Worm (Caenorhabditis elegans) whole organism, late embryonic: ENCODE results near the gene dgk-1.

ENCODE experiments used
- C08G9.2 ChIP-seq: sonication (generic microtip); optimal IDR thresholded peaks from 2 replicates; lab custom pipeline; 2016; ENCODE audit warnings: mild to moderate bottlenecking, missing genetic modification characterization, moderate library complexity, missing compliant biosample characterization
- C38D4.7 ChIP-seq: fragments of 200-800 bp; sonication (Bioruptor generic); optimal IDR thresholded peaks from 2 replicates; lab custom pipeline; 2018; ENCODE audit warnings: mild to moderate bottlenecking, missing genetic modification characterization, moderate library complexity, missing compliant biosample characterization
- K02D7.2 ChIP-seq: sonication (generic microtip); optimal IDR thresholded peaks from 2 replicates; lab custom pipeline; 2017; ENCODE audit warnings: mild to moderate bottlenecking, missing genetic modification characterization, missing compliant biosample characterization
- K09A11.1 ChIP-seq: sonication (generic microtip); optimal IDR thresholded peaks from 2 replicates; lab custom pipeline; 2017; ENCODE audit warnings: antibody characterized with exemption, mild to moderate bottlenecking, missing genetic modification characterization, missing compliant biosample characterization; ENCODE audit not compliant: insufficient read depth
- T23F11.4 ChIP-seq: fragments of 200-800 bp; sonication (Bioruptor generic); optimal IDR thresholded peaks from 2 replicates; lab custom pipeline; 2018; ENCODE audit warnings: mild to moderate bottlenecking, missing genetic modification characterization, missing compliant biosample characterization
- ama-1 ChIP-seq: fragments of 150-350 bp; optimal IDR thresholded peaks from 2 replicates; lab custom pipeline; 2014
- ceh-14 ChIP-seq: sonication (generic microtip); optimal IDR thresholded peaks from 2 replicates; lab custom pipeline; 2016; ENCODE audit warnings: missing genotype, missing genetic modification characterization, missing compliant biosample characterization
- ceh-18 ChIP-seq: sonication (generic microtip); optimal IDR thresholded peaks from 2 replicates; lab custom pipeline; 2016; ENCODE audit warnings: missing genetic modification characterization, missing compliant biosample characterization
- ceh-19 ChIP-seq: fragments of 200-800 bp; sonication (Bioruptor generic); optimal IDR thresholded peaks from 2 replicates; lab custom pipeline; 2018; ENCODE audit warnings: mild to moderate bottlenecking, missing genetic modification characterization, missing compliant biosample characterization
- ceh-2 ChIP-seq: sonication (generic microtip); optimal IDR thresholded peaks from 2 replicates; lab custom pipeline; 2016; ENCODE audit warnings: missing genotype, missing genetic modification characterization, missing compliant biosample characterization
- ceh-22 ChIP-seq: sonication (generic microtip); optimal IDR thresholded peaks from 2 replicates; lab custom pipeline; 2017; ENCODE audit warnings: missing biosample characterization, missing genetic modification characterization
- ceh-31 ChIP-seq: sonication (generic microtip); optimal IDR thresholded peaks from 2 replicates; lab custom pipeline; 2016; ENCODE audit warnings: missing genetic modification characterization, missing compliant biosample characterization
- ceh-48 ChIP-seq: sonication (generic microtip); optimal IDR thresholded peaks from 2 replicates; lab custom pipeline; 2016; ENCODE audit warnings: missing genetic modification characterization, inconsistent platforms, missing compliant biosample characterization
- ceh-6 ChIP-seq: fragments of 200-800 bp; sonication (Bioruptor generic); optimal IDR thresholded peaks from 2 replicates; lab custom pipeline; 2018; ENCODE audit warnings: mild to moderate bottlenecking, missing genetic modification characterization, missing compliant biosample characterization
- ceh-9 ChIP-seq: sonication (generic microtip); optimal IDR thresholded peaks from 2 replicates; lab custom pipeline; 2016; ENCODE audit warnings: mild to moderate bottlenecking, missing genetic modification characterization, inconsistent platforms, missing compliant biosample characterization
- che-1 ChIP-seq: sonication (generic microtip); optimal IDR thresholded peaks from 2 replicates; lab custom pipeline; 2016; ENCODE audit warnings: mild to moderate bottlenecking, missing genetic modification characterization, missing compliant biosample characterization
- dmd-4 ChIP-seq: sonication (generic microtip); optimal IDR thresholded peaks from 2 replicates; lab custom pipeline; 2016; ENCODE audit warnings: borderline replicate concordance, missing genetic modification characterization, missing compliant biosample characterization
- elt-2 ChIP-seq: sonication (generic microtip); optimal IDR thresholded peaks from 2 replicates; lab custom pipeline; 2016; ENCODE audit warnings: missing genetic modification reagents, missing genetic modification characterization, missing compliant biosample characterization
- elt-4 ChIP-seq: sonication (generic microtip); optimal IDR thresholded peaks from 2 replicates; lab custom pipeline; 2016; ENCODE audit warnings: missing genetic modification characterization, missing compliant biosample characterization
- ets-4 ChIP-seq: sonication (generic microtip); optimal IDR thresholded peaks from 2 replicates; lab custom pipeline; 2016; ENCODE audit warnings: missing genetic modification characterization, missing compliant biosample characterization
- fax-1 ChIP-seq: sonication (generic microtip); optimal IDR thresholded peaks from 2 replicates; lab custom pipeline; 2016; ENCODE audit warnings: missing genotype, missing genetic modification characterization, missing compliant biosample characterization
- fkh-10 ChIP-seq: fragments of 150-350 bp; optimal IDR thresholded peaks from 2 replicates; lab custom pipeline; 2014; ENCODE audit warnings: missing biosample characterization, missing genetic modification reagents, missing genetic modification characterization
- gmeb-2 ChIP-seq: sonication (generic microtip); optimal IDR thresholded peaks from 2 replicates; lab custom pipeline; 2016; ENCODE audit warnings: missing genetic modification characterization, inconsistent platforms, missing compliant biosample characterization
- hlh-13 ChIP-seq: fragments of 200-800 bp; sonication (Bioruptor generic); optimal IDR thresholded peaks from 2 replicates; lab custom pipeline; 2018; ENCODE audit warnings: mild to moderate bottlenecking, missing genetic modification characterization, missing compliant biosample characterization
- hlh-30 ChIP-seq: sonication (generic microtip); optimal IDR thresholded peaks from 2 replicates; lab custom pipeline; 2017; ENCODE audit warnings: antibody characterized with exemption, missing genetic modification characterization, missing compliant biosample characterization; ENCODE audit not compliant: insufficient read depth
- hlh-8 ChIP-seq: sonication (generic microtip); optimal IDR thresholded peaks from 2 replicates; lab custom pipeline; 2016; ENCODE audit warnings: missing genotype, missing genetic modification characterization, missing compliant biosample characterization
- lim-6 ChIP-seq: sonication (generic microtip); optimal IDR thresholded peaks from 2 replicates; lab custom pipeline; 2016; ENCODE audit warnings: missing genetic modification characterization, missing compliant biosample characterization
- lin-11 ChIP-seq: fragments of 200-800 bp; sonication (Bioruptor generic); optimal IDR thresholded peaks from 2 replicates; lab custom pipeline; 2018; ENCODE audit warnings: mild to moderate bottlenecking, missing genetic modification characterization, missing compliant biosample characterization
- madf-2 ChIP-seq: sonication (generic microtip); optimal IDR thresholded peaks from 2 replicates; lab custom pipeline; 2017; ENCODE audit warnings: missing genetic modification characterization, missing compliant biosample characterization
- nfya-1 ChIP-seq: sonication (generic microtip); optimal IDR thresholded peaks from 2 replicates; lab custom pipeline; 2017; ENCODE audit warnings: missing genetic modification characterization, mild to moderate bottlenecking, missing compliant biosample characterization, antibody characterized with exemption, moderate library complexity
- nhr-11 ChIP-seq: fragments of 150-350 bp; optimal IDR thresholded peaks from 2 replicates; lab custom pipeline; 2014; ENCODE audit warnings: missing biosample characterization, missing genetic modification characterization
- nhr-232 ChIP-seq: sonication (generic microtip); optimal IDR thresholded peaks from 2 replicates; lab custom pipeline; 2016; ENCODE audit warnings: missing genetic modification characterization, missing compliant biosample characterization
- npax-4 ChIP-seq: sonication (generic microtip); optimal IDR thresholded peaks from 2 replicates; lab custom pipeline; 2016; ENCODE audit warnings: missing genetic modification characterization, missing compliant biosample characterization
- odd-2 ChIP-seq: sonication (generic microtip); optimal IDR thresholded peaks from 2 replicates; lab custom pipeline; 2017; ENCODE audit warnings: antibody characterized with exemption, mild to moderate bottlenecking, missing genetic modification characterization, missing compliant biosample characterization
- pag-3 ChIP-seq: sonication (generic microtip); optimal IDR thresholded peaks from 2 replicates; lab custom pipeline; 2016; ENCODE audit warnings: missing compliant biosample characterization, missing genetic modification characterization, borderline replicate concordance
- pat-9 ChIP-seq: fragments of 200-800 bp; sonication (Bioruptor generic); optimal IDR thresholded peaks from 2 replicates; lab custom pipeline; 2018; ENCODE audit warnings: mild to moderate bottlenecking, missing genetic modification characterization, moderate library complexity, missing compliant biosample characterization
- pax-1 ChIP-seq: fragments of 150-350 bp; optimal IDR thresholded peaks from 2 replicates; lab custom pipeline; 2014; ENCODE audit warnings: missing biosample characterization, missing genetic modification characterization
- pha-2 ChIP-seq: sonication (generic microtip); optimal IDR thresholded peaks from 2 replicates; lab custom pipeline; 2017; ENCODE audit warnings: mild to moderate bottlenecking, missing genetic modification characterization, missing compliant biosample characterization
- rnt-1 ChIP-seq: sonication (generic microtip); optimal IDR thresholded peaks from 2 replicates; lab custom pipeline; 2016; ENCODE audit warnings: missing genetic modification characterization, missing compliant biosample characterization
- sox-2 ChIP-seq: fragments of 200-800 bp; sonication (Bioruptor generic); IDR thresholded peaks from 2 replicates; pipeline ENCODE4 v1.3.6; 2022; ENCODE audit warnings: missing genetic modification reagents, missing genetic modification characterization, missing compliant biosample characterization
- syd-9 ChIP-seq: sonication (generic microtip); optimal IDR thresholded peaks from 2 replicates; lab custom pipeline; 2016; ENCODE audit warnings: mild to moderate bottlenecking, missing genetic modification characterization, moderate library complexity, missing compliant biosample characterization
- tbx-2 ChIP-seq: sonication (generic microtip); optimal IDR thresholded peaks from 2 replicates; lab custom pipeline; 2016; ENCODE audit warnings: missing genetic modification characterization, missing compliant biosample characterization
- ttx-3 ChIP-seq: sonication (generic microtip); optimal IDR thresholded peaks from 2 replicates; lab custom pipeline; 2016; ENCODE audit warnings: missing genetic modification reagents, missing genetic modification characterization, missing compliant biosample characterization
- unc-3 ChIP-seq, 2 experiments: fragments of 200-800 bp in 1 of 2; sonication (Bioruptor generic) in 1 of 2; sonication (generic microtip) in 1 of 2; conservative IDR thresholded peaks in 1 of 2; optimal IDR thresholded peaks in 1 of 2; 2 replicates each; pipeline versions ENCODE4 v1.3.6 to Lab custom; 2016 to 2022; ENCODE audit warnings: missing compliant biosample characterization in 2 of 2, missing genetic modification characterization in 2 of 2, missing genetic modification reagents in 1 of 2
- unc-42 ChIP-seq: sonication (generic microtip); optimal IDR thresholded peaks from 2 replicates; lab custom pipeline; 2016; ENCODE audit warnings: missing genotype, missing genetic modification characterization, missing compliant biosample characterization
- zip-5 ChIP-seq: sonication (generic microtip); optimal IDR thresholded peaks from 2 replicates; lab custom pipeline; 2016; ENCODE audit warnings: missing genetic modification characterization, missing compliant biosample characterization

Gene dgk-1

ce11 chrX:977958-978686 is 13.1 kb downstream of the dgk-1 start, which contains the start of gene abhd-3.2:
TSS of gene abhd-3.2 (minus strand) at chrX:978008.
- TF ChIP-seq elt-2 (peak; percentile 95), hlh-30 (tag; lab: Kevin White, UChicago) (no peak)

- no peak for TF ChIP-seq dmd-4 (tag; lab: Kevin White, UChicago)
- TF ChIP-seq nhr-232 (tag; lab: Kevin White, UChicago) = no peak
- TF ChIP-seq ceh-31 (tag; lab: Kevin White, UChicago) = no peak
- TF ChIP-seq odd-2 = no peak
- TF ChIP-seq ceh-14 = no peak
- no peak for TF ChIP-seq hlh-13 (GFP tag; lab: Kevin White, UChicago)
- no peak for TF ChIP-seq zip-5 (tag; lab: Kevin White, UChicago)
- TF ChIP-seq ceh-18 (tag; lab: Kevin White, UChicago) = no peak
- no peak for TF ChIP-seq ceh-9 (tag; lab: Kevin White, UChicago)
- no peak for TF ChIP-seq ceh-19
- TF ChIP-seq unc-3 (GFP tag; conservative IDR thresholded peaks at IDR 0.05; lab: Robert Waterston, UW) = no peak
- no peak for TF ChIP-seq unc-3 (tag; optimal IDR thresholded peaks at IDR 0.05; lab: Kevin White, UChicago)
- no peak for TF ChIP-seq ceh-6 (GFP tag; lab: Kevin White, UChicago)
- TF ChIP-seq sox-2 (GFP tag; lab: Robert Waterston, UW) = no peak
- no peak for TF ChIP-seq elt-4
- no peak for TF ChIP-seq pha-2 (tag; lab: Kevin White, UChicago)
- no peak for TF ChIP-seq gmeb-2 (tag; lab: Kevin White, UChicago)
- no peak for TF ChIP-seq nhr-11 (tag; lab: Kevin White, UChicago)
Observed at ce11 chrX:975236-975535, 16.1 kb downstream of the dgk-1 start.

- no peak for TF ChIP-seq C38D4.7 (GFP tag; lab: Kevin White, UChicago)
- peak; percentile 24 for TF ChIP-seq hlh-8 (tag; lab: Kevin White, UChicago)
- TF ChIP-seq K02D7.2 (tag; lab: Kevin White, UChicago) = no peak
- peak; percentile 20 for TF ChIP-seq tbx-2 (tag; lab: Kevin White, UChicago)
- TF ChIP-seq C08G9.2 = no peak
- TF ChIP-seq pax-1 (tag; lab: Kevin White, UChicago) = no peak
- TF ChIP-seq ceh-22 = no peak
- TF ChIP-seq rnt-1 = no peak
- no peak for TF ChIP-seq hlh-13 (GFP tag; lab: Kevin White, UChicago)
- TF ChIP-seq pag-3 = no peak
- TF ChIP-seq lin-11 (tag; lab: Kevin White, UChicago) = no peak
- no peak for TF ChIP-seq syd-9 (tag; lab: Kevin White, UChicago)
- TF ChIP-seq ama-1 (lab: Kevin White, UChicago) = no peak
- TF ChIP-seq nhr-232 (tag; lab: Kevin White, UChicago) = no peak
- peak; percentile 15 for TF ChIP-seq unc-42 (tag; lab: Kevin White, UChicago)
- TF ChIP-seq ceh-6 (GFP tag; lab: Kevin White, UChicago) = no peak
- TF ChIP-seq ttx-3 (tag; lab: Kevin White, UChicago) = no peak
- no peak for TF ChIP-seq npax-4
- TF ChIP-seq pat-9 (tag; lab: Kevin White, UChicago) = no peak
- TF ChIP-seq nfya-1 = peak; percentile 46
- TF ChIP-seq fkh-10 (GFP tag; lab: Kevin White, UChicago) = no peak
- no peak for TF ChIP-seq ceh-9 (tag; lab: Kevin White, UChicago)
- TF ChIP-seq T23F11.4 (GFP tag; lab: Kevin White, UChicago) = no peak
- peak; percentile 80 for TF ChIP-seq ceh-48 (tag; lab: Kevin White, UChicago)
- no peak for TF ChIP-seq fax-1 (tag; lab: Kevin White, UChicago)
- TF ChIP-seq ets-4 (tag; lab: Kevin White, UChicago) = peak; percentile 15
- no peak for TF ChIP-seq lim-6 (tag; lab: Kevin White, UChicago)
- no peak for TF ChIP-seq dmd-4 (tag; lab: Kevin White, UChicago)
- no peak for TF ChIP-seq madf-2 (tag; lab: Kevin White, UChicago)
- TF ChIP-seq ceh-18 (tag; lab: Kevin White, UChicago) = peak; percentile 14
- no peak for TF ChIP-seq ceh-2 (tag; lab: Kevin White, UChicago)
- TF ChIP-seq che-1 (tag; lab: Kevin White, UChicago) = no peak
- no peak for TF ChIP-seq ceh-19
- no peak for TF ChIP-seq K09A11.1 (tag; lab: Kevin White, UChicago)
Observed at ce11 chrX:974499-975235, 16.6 kb downstream of the dgk-1 start, which contains the start of gene vps-45. TSS of gene vps-45 (minus strand) at chrX:974848.
